Fruit fly (Drosophila melanogaster) whole organism, embryonic: ENCODE measurements around the gene Gcat.

Source experiments
- B-H1 ChIP-seq: fragments of 200-800 bp; sonication (Bioruptor generic); IDR thresholded peaks from 3 replicates; pipeline ENCODE4 v1.3.6; 2022; ENCODE audit warnings: missing biosample characterization, missing genetic modification characterization
- CG10366 ChIP-seq: fragments of 200-800 bp; sonication (Bioruptor generic); IDR thresholded peaks from 2 replicates; pipeline ENCODE4 v1.3.6; 2022; ENCODE audit warnings: missing biosample characterization, missing genetic modification characterization
- CG11696 ChIP-seq: fragments of 200-800 bp; sonication (Bioruptor generic); IDR thresholded peaks from 2 replicates; pipeline ENCODE4 v1.3.6; 2022; ENCODE audit warnings: missing biosample characterization, missing genetic modification characterization
- CG11723 ChIP-seq: fragments of 200-800 bp; sonication (Bioruptor generic); optimal IDR thresholded peaks from 2 replicates; lab custom pipeline; 2017; ENCODE audit warnings: missing biosample characterization, mild to moderate bottlenecking, missing genetic modification characterization
- CG12219 ChIP-seq: fragments of 200-800 bp; sonication (Bioruptor generic); optimal IDR thresholded peaks from 3 replicates; lab custom pipeline; 2018; ENCODE audit warnings: missing biosample characterization, mild to moderate bottlenecking, missing genetic modification characterization
- CG12236 ChIP-seq: fragments of 200-800 bp; sonication (Bioruptor generic); optimal IDR thresholded peaks from 2 replicates; lab custom pipeline; 2016; ENCODE audit warnings: missing biosample characterization, missing genetic modification characterization
- CG12299 ChIP-seq: fragments of 200-800 bp; sonication (Bioruptor generic); optimal IDR thresholded peaks from 2 replicates; lab custom pipeline; 2018; ENCODE audit warnings: missing biosample characterization, mild to moderate bottlenecking, missing genetic modification characterization
- CG12391 ChIP-seq: fragments of 200-800 bp; sonication (Bioruptor generic); optimal IDR thresholded peaks from 3 replicates; lab custom pipeline; 2018; ENCODE audit warnings: missing biosample characterization, mild to moderate bottlenecking, missing genetic modification characterization, moderate library complexity
- CG12744 ChIP-seq: fragments of 200-800 bp; sonication (Bioruptor generic); optimal IDR thresholded peaks from 2 replicates; lab custom pipeline; 2016; ENCODE audit warnings: missing biosample characterization, missing genetic modification characterization
- CG13624 ChIP-seq: fragments of 200-800 bp; sonication (Bioruptor generic); optimal IDR thresholded peaks from 2 replicates; lab custom pipeline; 2016; ENCODE audit warnings: missing biosample characterization, missing genetic modification characterization
- CG15269 ChIP-seq: fragments of 200-800 bp; sonication (Bioruptor generic); optimal IDR thresholded peaks from 2 replicates; lab custom pipeline; 2018; ENCODE audit warnings: missing biosample characterization, mild to moderate bottlenecking, missing genetic modification characterization, moderate library complexity
- CG1602 ChIP-seq: fragments of 200-800 bp; sonication (Bioruptor generic); optimal IDR thresholded peaks from 3 replicates; lab custom pipeline; 2016; ENCODE audit warnings: missing biosample characterization, missing genetic modification characterization
- CG1647 ChIP-seq: fragments of 200-800 bp; sonication (Bioruptor generic); optimal IDR thresholded peaks from 3 replicates; lab custom pipeline; 2016; ENCODE audit warnings: missing biosample characterization, missing genetic modification characterization
- CG16815 ChIP-seq: fragments of 200-800 bp; sonication (Bioruptor generic); optimal IDR thresholded peaks from 3 replicates; lab custom pipeline; 2017; ENCODE audit warnings: missing biosample characterization, mild to moderate bottlenecking, missing genetic modification characterization
- CG18262 ChIP-seq: fragments of 200-800 bp; optimal IDR thresholded peaks from 3 replicates; lab custom pipeline; 2019; ENCODE audit warnings: missing biosample characterization, mild to moderate bottlenecking, missing genetic modification characterization, moderate library complexity
- CG2875 ChIP-seq: fragments of 200-800 bp; sonication (Bioruptor generic); optimal IDR thresholded peaks from 2 replicates; lab custom pipeline; 2017; ENCODE audit warnings: missing biosample characterization, mild to moderate bottlenecking, missing genetic modification characterization, missing genetic modification reagents
- CG31224 ChIP-seq: fragments of 200-800 bp; sonication (Bioruptor generic); IDR thresholded peaks from 2 replicates; pipeline ENCODE4 v1.3.6; 2022; ENCODE audit warnings: missing biosample characterization, missing genetic modification characterization
- CG33213 ChIP-seq: fragments of 200-800 bp; sonication (Bioruptor generic); optimal IDR thresholded peaks from 3 replicates; lab custom pipeline; 2016; ENCODE audit warnings: missing biosample characterization, missing genetic modification characterization
- CG34224 ChIP-seq: fragments of 200-800 bp; sonication (Bioruptor generic); IDR thresholded peaks from 3 replicates; pipeline ENCODE4 v1.3.6; 2022; ENCODE audit warnings: missing biosample characterization, missing genetic modification characterization; ENCODE audit not compliant: partially characterized antibody
- CG42726 ChIP-seq: fragments of 200-800 bp; sonication (Bioruptor generic); IDR thresholded peaks from 2 replicates; pipeline ENCODE4 v1.3.6; 2022; ENCODE audit warnings: missing biosample characterization, missing genetic modification characterization; ENCODE audit not compliant: partially characterized antibody
- CG6272 ChIP-seq: fragments of 200-800 bp; sonication (Bioruptor generic); IDR thresholded peaks from 2 replicates; pipeline ENCODE4 v1.3.6; 2022; ENCODE audit warnings: missing biosample characterization, missing genetic modification characterization
- CG7271 ChIP-seq: fragments of 200-800 bp; sonication (Bioruptor generic); optimal IDR thresholded peaks from 2 replicates; lab custom pipeline; 2018; ENCODE audit warnings: missing biosample characterization, mild to moderate bottlenecking, missing genetic modification characterization, moderate library complexity
- CG7786 ChIP-seq: fragments of 200-800 bp; sonication (Bioruptor generic); optimal IDR thresholded peaks from 2 replicates; lab custom pipeline; 2016; ENCODE audit warnings: missing biosample characterization, missing genetic modification characterization
- CG9215 ChIP-seq: fragments of 200-800 bp; sonication (Bioruptor generic); IDR thresholded peaks from 2 replicates; pipeline ENCODE4 v1.3.6; 2022; ENCODE audit warnings: missing biosample characterization, missing genetic modification characterization
- CG9932 ChIP-seq: fragments of 200-800 bp; sonication (Bioruptor generic); IDR thresholded peaks from 2 replicates; pipeline ENCODE4 v1.3.6; 2022; ENCODE audit warnings: missing biosample characterization, missing genetic modification characterization
- Doc2 ChIP-seq: fragments of 200-800 bp; sonication (Bioruptor generic); IDR thresholded peaks from 2 replicates; pipeline ENCODE4 v1.3.6; 2022; ENCODE audit warnings: missing biosample characterization, missing genetic modification characterization
- Eip74EF ChIP-seq, 2 experiments: fragments of 200-800 bp in 1 of 2; fragments of >200 bp in 1 of 2; sonication (Bioruptor generic) in 1 of 2; optimal IDR thresholded peaks; 2 replicates each; lab custom pipeline; 2017 to 2019; ENCODE audit warnings: missing biosample characterization in 2 of 2, missing genetic modification characterization in 2 of 2, mild to moderate bottlenecking in 1 of 2, moderate library complexity in 1 of 2
- H2.0 ChIP-seq: fragments of 200-800 bp; sonication (Bioruptor generic); IDR thresholded peaks from 2 replicates; pipeline ENCODE4 v1.3.6; 2022; ENCODE audit warnings: missing biosample characterization, missing genetic modification characterization
- HmgD ChIP-seq: fragments of 200-800 bp; sonication (Bioruptor generic); optimal IDR thresholded peaks from 3 replicates; lab custom pipeline; 2016; ENCODE audit warnings: missing biosample characterization, missing genetic modification characterization
- Kr ChIP-seq: fragments of 200-800 bp; sonication (Bioruptor generic); optimal IDR thresholded peaks from 2 replicates; lab custom pipeline; 2017; ENCODE audit warnings: missing biosample characterization, mild to moderate bottlenecking, missing genetic modification characterization
- Mad ChIP-seq: fragments of 200-800 bp; sonication (Bioruptor generic); optimal IDR thresholded peaks from 2 replicates; lab custom pipeline; 2016; ENCODE audit warnings: missing biosample characterization, missing genetic modification characterization
- NK7.1 ChIP-seq: fragments of 200-800 bp; sonication (Bioruptor generic); optimal IDR thresholded peaks from 3 replicates; lab custom pipeline; 2016; ENCODE audit warnings: missing biosample characterization, missing genetic modification characterization
- Oaz ChIP-seq: fragments of 200-800 bp; sonication (Bioruptor generic); IDR thresholded peaks from 2 replicates; pipeline ENCODE4 v1.3.6; 2022; ENCODE audit warnings: missing biosample characterization, missing genetic modification characterization
- Scr ChIP-seq: fragments of 200-800 bp; sonication (Bioruptor generic); IDR thresholded peaks from 2 replicates; pipeline ENCODE4 v1.3.6; 2022; ENCODE audit warnings: missing biosample characterization, missing genetic modification characterization; ENCODE audit not compliant: partially characterized antibody
- ash1 ChIP-seq: fragments of 200-800 bp; sonication (Bioruptor generic); optimal IDR thresholded peaks from 2 replicates; lab custom pipeline; 2018; ENCODE audit warnings: missing biosample characterization, mild to moderate bottlenecking, missing genetic modification characterization
- bowl ChIP-seq: fragments of 200-800 bp; sonication (Bioruptor generic); IDR thresholded peaks from 2 replicates; pipeline ENCODE4 v1.3.6; 2022; ENCODE audit warnings: missing biosample characterization, missing genetic modification characterization
- corto ChIP-seq: fragments of 200-800 bp; sonication (Bioruptor generic); optimal IDR thresholded peaks from 2 replicates; lab custom pipeline; 2016; ENCODE audit warnings: missing biosample characterization, mild to moderate bottlenecking, missing genetic modification characterization, moderate library complexity
- gce ChIP-seq: fragments of 200-800 bp; sonication (Bioruptor generic); IDR thresholded peaks from 3 replicates; pipeline ENCODE4 v1.3.6; 2022; ENCODE audit warnings: missing biosample characterization, missing genetic modification characterization
- grau ChIP-seq: fragments of 200-800 bp; optimal IDR thresholded peaks from 3 replicates; lab custom pipeline; 2019; ENCODE audit warnings: missing biosample characterization, mild to moderate bottlenecking, missing genetic modification characterization, moderate library complexity
- gsb-n ChIP-seq: fragments of 200-800 bp; sonication (Bioruptor generic); optimal IDR thresholded peaks from 3 replicates; lab custom pipeline; 2018; ENCODE audit warnings: missing biosample characterization, mild to moderate bottlenecking, missing genetic modification characterization
- h ChIP-seq: fragments of >200 bp; optimal IDR thresholded peaks from 2 replicates; lab custom pipeline; 2017
- lab ChIP-seq: fragments of 200-800 bp; sonication (Bioruptor generic); optimal IDR thresholded peaks from 3 replicates; lab custom pipeline; 2017; ENCODE audit warnings: missing biosample characterization, missing genetic modification characterization, mild to moderate bottlenecking, moderate library complexity, missing genetic modification reagents
- pros ChIP-seq: fragments of 200-800 bp; sonication (Bioruptor generic); optimal IDR thresholded peaks from 3 replicates; lab custom pipeline; 2019; ENCODE audit warnings: missing biosample characterization, mild to moderate bottlenecking, missing genetic modification characterization, moderate library complexity
- sc ChIP-seq, 3 experiments: fragments of >200 bp in 2 of 3; fragments of 200-800 bp in 1 of 3; sonication (Bioruptor generic) in 1 of 3; optimal IDR thresholded peaks; 2 replicates in 2 of 3; 3 replicates in 1 of 3; lab custom pipeline; 2017; ENCODE audit warnings: mild to moderate bottlenecking in 1 of 3, missing biosample characterization in 1 of 3, missing genetic modification characterization in 1 of 3, missing genetic modification reagents in 1 of 3
- sd ChIP-seq: fragments of 200-800 bp; sonication (Bioruptor generic); optimal IDR thresholded peaks from 3 replicates; lab custom pipeline; 2018; ENCODE audit warnings: missing biosample characterization, mild to moderate bottlenecking, missing genetic modification characterization, moderate library complexity
- seq ChIP-seq: fragments of 200-800 bp; sonication (Bioruptor generic); IDR thresholded peaks from 2 replicates; pipeline ENCODE4 v1.3.6; 2022; ENCODE audit warnings: missing biosample characterization, missing genetic modification characterization
- slou ChIP-seq: fragments of 200-800 bp; sonication (Bioruptor generic); optimal IDR thresholded peaks from 3 replicates; lab custom pipeline; 2016; ENCODE audit warnings: missing biosample characterization, missing genetic modification characterization
- unpg ChIP-seq: fragments of 200-800 bp; sonication (Bioruptor generic); optimal IDR thresholded peaks from 3 replicates; lab custom pipeline; 2018; ENCODE audit warnings: missing biosample characterization, mild to moderate bottlenecking, missing genetic modification characterization, moderate library complexity

The Gcat gene

dm6 chr3L:11822446-11823334 lies 22.0 kb upstream of the Gcat start, which contains the start of gene RpL10Ab (continued):
- no peak for TF ChIP-seq sc (optimal IDR thresholded peaks at IDR 0.05; lab: Kevin White, UChicago)
- no peak for TF ChIP-seq sc (GFP tag; optimal IDR thresholded peaks at IDR 0.05; lab: Kevin White, UChicago)
- no peak for TF ChIP-seq CG12236 (GFP tag; lab: Kevin White, UChicago)
- TF ChIP-seq CG12744 (GFP tag; lab: Kevin White, UChicago) = no peak
- peak; percentile 55 for TF ChIP-seq CG1602
- no peak for TF ChIP-seq Eip74EF (GFP tag; optimal IDR thresholded peaks at IDR 0.05; lab: Kevin White, UChicago)
- peak; percentile 44 for TF ChIP-seq CG11723
- peak; percentile 82 for TF ChIP-seq lab (GFP tag; lab: Kevin White, UChicago)
- no peak for TF ChIP-seq Kr (GFP tag; lab: Kevin White, UChicago)
- TF ChIP-seq CG12219 (GFP tag; lab: Kevin White, UChicago) = peak; percentile 33
- TF ChIP-seq NK7.1 (GFP tag; lab: Kevin White, UChicago) = no peak
- no peak for TF ChIP-seq pros (GFP tag; lab: Kevin White, UChicago)
- peak; percentile 2 for TF ChIP-seq CG12299
- TF ChIP-seq CG12391 (tag; lab: Kevin White, UChicago) = peak; percentile 45
- TF ChIP-seq CG2875 = peak; percentile 39
- peak; percentile 48 for TF ChIP-seq grau (tag; lab: Kevin White, UChicago)
- peak; percentile 75 for TF ChIP-seq CG9932 (GFP tag; lab: Robert Waterston, UW)
- peak; percentile 7 for TF ChIP-seq Mad (GFP tag; lab: Kevin White, UChicago)
- peak; percentile 66; the same call in 1 of the 2 replicates for TF ChIP-seq CG6272 (GFP tag; lab: Robert Waterston, UW)
- TF ChIP-seq unpg (GFP tag; lab: Kevin White, UChicago) = peak; percentile 53
- TF ChIP-seq Scr = peak; percentile 84
- peak; percentile 38 for TF ChIP-seq corto (GFP tag; lab: Kevin White, UChicago)
- TF ChIP-seq bowl = no peak
- TF ChIP-seq gce = no peak
- TF ChIP-seq HmgD = no peak
- peak; percentile 18; the same call in 1 of the 2 replicates for TF ChIP-seq CG31224 (GFP tag; lab: Robert Waterston, UW)
- no peak for TF ChIP-seq Doc2
- peak; percentile 63 for TF ChIP-seq CG16815 (GFP tag; lab: Kevin White, UChicago)
- peak; percentile 75 for TF ChIP-seq CG7271 (tag; lab: Kevin White, UChicago)
- no peak for TF ChIP-seq h (lab: Kevin White, UChicago)
- peak; percentile 56 for TF ChIP-seq CG10366 (GFP tag; lab: Robert Waterston, UW)
- peak; percentile 56 for TF ChIP-seq gsb-n (tag; lab: Kevin White, UChicago)
- peak; percentile 95 for TF ChIP-seq CG42726 (GFP tag; lab: Robert Waterston, UW)
- peak; percentile 34 for TF ChIP-seq slou
- peak; percentile 53 for TF ChIP-seq CG34224
- peak; percentile 33 for TF ChIP-seq CG33213 (GFP tag; lab: Kevin White, UChicago)
- TF ChIP-seq Oaz (GFP tag; lab: Robert Waterston, UW) = peak; percentile 8
- TF ChIP-seq CG13624 (GFP tag; lab: Kevin White, UChicago) = peak; percentile 51
- TF ChIP-seq ash1 (GFP tag; lab: Kevin White, UChicago) = peak; percentile 15
- TF ChIP-seq CG7786 (GFP tag; lab: Kevin White, UChicago) = no peak
- TF ChIP-seq CG11696 (GFP tag; lab: Robert Waterston, UW) = no peak
- TF ChIP-seq CG1647 (GFP tag; lab: Kevin White, UChicago) = peak; percentile 17
- peak; percentile 34 for TF ChIP-seq CG15269 (tag; lab: Kevin White, UChicago)
- peak; percentile 72 for TF ChIP-seq CG18262 (tag; lab: Kevin White, UChicago)
- peak; percentile 61 for TF ChIP-seq H2.0 (GFP tag; lab: Robert Waterston, UW)
- TF ChIP-seq B-H1 = peak; percentile 9; the same call in 1 of the 3 replicates
- no peak for TF ChIP-seq seq (GFP tag; lab: Robert Waterston, UW)
- TF ChIP-seq CG9215 (GFP tag; lab: Robert Waterston, UW) = peak; percentile 67; the same call in 1 of the 2 replicates
- no peak for TF ChIP-seq sd
